Fruit fly (Drosophila melanogaster) whole organism, wandering third instar larva: ENCODE measurements around the gene Rtca.

Experiments
- Abd-B ChIP-seq: fragments of >200 bp; optimal IDR thresholded peaks from 2 replicates; lab custom pipeline; 2017; ENCODE audit warnings: missing biosample characterization, missing genetic modification characterization
- CG32264 ChIP-seq: fragments of 200-800 bp; sonication (Bioruptor generic); optimal IDR thresholded peaks from 2 replicates; lab custom pipeline; 2016; ENCODE audit warnings: missing biosample characterization, missing genetic modification characterization
- CG9705 ChIP-seq: fragments of 200-800 bp; sonication (Bioruptor generic); optimal IDR thresholded peaks from 2 replicates; lab custom pipeline; 2018; ENCODE audit warnings: missing biosample characterization, mild to moderate bottlenecking, missing genetic modification characterization
- CrebA ChIP-seq: fragments of 200-800 bp; sonication (Bioruptor generic); optimal IDR thresholded peaks from 2 replicates; lab custom pipeline; 2016; ENCODE audit warnings: missing biosample characterization, mild to moderate bottlenecking, missing genetic modification characterization, borderline replicate concordance
- Dfd ChIP-seq: fragments of >200 bp; optimal IDR thresholded peaks from 2 replicates; lab custom pipeline; 2017; ENCODE audit warnings: missing biosample characterization, missing genetic modification characterization
- Dif ChIP-seq: fragments of 200-275, 200-300 bp; sonication (Bioruptor generic); optimal IDR thresholded peaks from 2 replicates; lab custom pipeline; 2018; ENCODE audit warnings: missing biosample characterization, missing genetic modification characterization; ENCODE audit not compliant: partially characterized antibody
- GATAd ChIP-seq: sonication (Bioruptor generic); optimal IDR thresholded peaks from 2 replicates; lab custom pipeline; 2016; ENCODE audit warnings: missing biosample characterization, missing genetic modification characterization
- HLH106 ChIP-seq: fragments of 200-800 bp; optimal IDR thresholded peaks from 3 replicates; lab custom pipeline; 2019; ENCODE audit warnings: missing biosample characterization, mild to moderate bottlenecking, missing genetic modification characterization, moderate library complexity
- Hnf4 ChIP-seq: fragments of 200-800 bp; sonication (Bioruptor generic); optimal IDR thresholded peaks from 2 replicates; lab custom pipeline; 2016; ENCODE audit warnings: missing biosample characterization, mild to moderate bottlenecking, missing genetic modification characterization
- Hr78 ChIP-seq: fragments of >200 bp; optimal IDR thresholded peaks from 2 replicates; lab custom pipeline; 2017; ENCODE audit warnings: missing biosample characterization, missing genetic modification characterization
- Hr83 ChIP-seq: fragments of 200-300 bp; sonication (Bioruptor generic); optimal IDR thresholded peaks from 2 replicates; lab custom pipeline; 2016; ENCODE audit warnings: missing biosample characterization, mild to moderate bottlenecking, missing genetic modification characterization, moderate library complexity; ENCODE audit not compliant: poor library complexity, severe bottlenecking
- Jra ChIP-seq: sonication (Bioruptor generic); optimal IDR thresholded peaks from 2 replicates; lab custom pipeline; 2016; ENCODE audit warnings: missing biosample characterization, missing genetic modification characterization
- Mio ChIP-seq: sonication (Bioruptor generic); optimal IDR thresholded peaks from 2 replicates; lab custom pipeline; 2016; ENCODE audit warnings: missing biosample characterization, missing genetic modification characterization
- Myc ChIP-seq: fragments of >200 bp; optimal IDR thresholded peaks from 2 replicates; lab custom pipeline; 2017
- N ChIP-seq: fragments of >200 bp; optimal IDR thresholded peaks from 2 replicates; lab custom pipeline; 2018; ENCODE audit warnings: missing biosample characterization, missing external identifiers, missing genetic modification characterization
- OdsH ChIP-seq: fragments of 200-800 bp; sonication (Bioruptor generic); optimal IDR thresholded peaks from 2 replicates; lab custom pipeline; 2016; ENCODE audit warnings: missing biosample characterization, mild to moderate bottlenecking, missing genetic modification characterization
- Rel ChIP-seq, 2 experiments: fragments of 200-800 bp; sonication (Bioruptor generic) in 1 of 2; optimal IDR thresholded peaks; 2 replicates in 1 of 2; 3 replicates in 1 of 2; lab custom pipeline; 2016 to 2019; ENCODE audit warnings: mild to moderate bottlenecking in 2 of 2, missing biosample characterization in 2 of 2, missing genetic modification characterization in 2 of 2, moderate library complexity in 1 of 2
- Sp1 ChIP-seq: fragments of 200-800 bp; sonication (Bioruptor generic); optimal IDR thresholded peaks from 3 replicates; lab custom pipeline; 2019; ENCODE audit warnings: missing biosample characterization, mild to moderate bottlenecking, missing genetic modification characterization, moderate library complexity
- Vsx2 ChIP-seq: fragments of 200-300, 225-300 bp; sonication (Bioruptor generic); optimal IDR thresholded peaks from 2 replicates; lab custom pipeline; 2018; ENCODE audit warnings: missing biosample characterization, missing genetic modification characterization; ENCODE audit not compliant: partially characterized antibody
- br ChIP-seq: fragments of 200-800 bp; sonication (Bioruptor generic); optimal IDR thresholded peaks from 2 replicates; lab custom pipeline; 2016; ENCODE audit warnings: missing biosample characterization, missing genetic modification characterization
- brk ChIP-seq: fragments of 200-800 bp; sonication (Bioruptor generic); optimal IDR thresholded peaks from 2 replicates; lab custom pipeline; 2016; ENCODE audit warnings: missing biosample characterization, mild to moderate bottlenecking, missing genetic modification characterization
- dl ChIP-seq, 2 experiments: fragments of 175-275, 200-275 bp in 1 of 2; fragments of 200-275 bp in 1 of 2; sonication (Bioruptor generic); optimal IDR thresholded peaks; lab custom pipeline; 2018; ENCODE audit warnings: mild to moderate bottlenecking in 2 of 2, missing biosample characterization in 2 of 2, missing genetic modification characterization in 2 of 2, moderate library complexity in 2 of 2; ENCODE audit not compliant: partially characterized antibody in 2 of 2, insufficient read depth in 1 of 2
- dmrt93B ChIP-seq: fragments of 200-800 bp; sonication (Bioruptor generic); optimal IDR thresholded peaks from 2 replicates; lab custom pipeline; 2018; ENCODE audit warnings: missing biosample characterization, mild to moderate bottlenecking, missing genetic modification characterization
- dsf ChIP-seq: sonication (Bioruptor generic); optimal IDR thresholded peaks from 2 replicates; lab custom pipeline; 2016; ENCODE audit warnings: missing biosample characterization, missing genetic modification characterization, borderline replicate concordance
- ey ChIP-seq: fragments of 200-800 bp; sonication (Bioruptor generic); optimal IDR thresholded peaks from 2 replicates; lab custom pipeline; 2016; ENCODE audit warnings: missing biosample characterization, missing genetic modification characterization
- foxo ChIP-seq, 2 experiments: fragments of 200-800 bp; sonication (Bioruptor generic); optimal IDR thresholded peaks; 2 replicates in 1 of 2; 3 replicates in 1 of 2; lab custom pipeline; 2016 to 2017; ENCODE audit warnings: missing biosample characterization in 2 of 2, missing genetic modification characterization in 2 of 2
- fru ChIP-seq: fragments of 200-800 bp; sonication (Bioruptor generic); optimal IDR thresholded peaks from 3 replicates; lab custom pipeline; 2016; ENCODE audit warnings: missing biosample characterization, mild to moderate bottlenecking, missing genetic modification characterization
- h ChIP-seq: fragments of 200-800 bp; sonication (Bioruptor generic); optimal IDR thresholded peaks from 3 replicates; lab custom pipeline; 2016; ENCODE audit warnings: missing biosample characterization, mild to moderate bottlenecking, missing genetic modification characterization
- jim ChIP-seq: fragments of 175-275, 200-325 bp; sonication (Bioruptor generic); optimal IDR thresholded peaks from 2 replicates; lab custom pipeline; 2016; ENCODE audit warnings: missing biosample characterization, mild to moderate bottlenecking, missing genetic modification characterization
- lola ChIP-seq: fragments of >200 bp; optimal IDR thresholded peaks from 2 replicates; lab custom pipeline; 2017; ENCODE audit warnings: missing biosample characterization, missing genetic modification characterization
- pan ChIP-seq: fragments of >200 bp; optimal IDR thresholded peaks from 2 replicates; lab custom pipeline; 2017
- psq ChIP-seq: fragments of 200-800 bp; sonication (Bioruptor generic); optimal IDR thresholded peaks from 3 replicates; lab custom pipeline; 2017; ENCODE audit warnings: missing biosample characterization, mild to moderate bottlenecking, missing genetic modification characterization, moderate library complexity
- rgr ChIP-seq: fragments of 200-800 bp; sonication (Bioruptor generic); optimal IDR thresholded peaks from 3 replicates; lab custom pipeline; 2016; ENCODE audit warnings: missing biosample characterization, mild to moderate bottlenecking, missing genetic modification characterization
- sage ChIP-seq: fragments of 200-800 bp; sonication (Bioruptor generic); optimal IDR thresholded peaks from 2 replicates; lab custom pipeline; 2016; ENCODE audit warnings: missing biosample characterization, mild to moderate bottlenecking, missing genetic modification characterization
- sv ChIP-seq: fragments of 200-800 bp; sonication (Bioruptor generic); optimal IDR thresholded peaks from 3 replicates; lab custom pipeline; 2016; ENCODE audit warnings: missing biosample characterization, missing genetic modification characterization
- tai ChIP-seq: sonication (Bioruptor generic); optimal IDR thresholded peaks from 2 replicates; lab custom pipeline; 2016; ENCODE audit warnings: missing biosample characterization, missing genetic modification characterization
- usp ChIP-seq: fragments of >200 bp; optimal IDR thresholded peaks from 2 replicates; lab custom pipeline; 2017; ENCODE audit warnings: missing biosample characterization, missing genetic modification characterization
- woc ChIP-seq: sonication (Bioruptor generic); optimal IDR thresholded peaks from 2 replicates; lab custom pipeline; 2016; ENCODE audit warnings: missing biosample characterization, mild to moderate bottlenecking, missing genetic modification characterization

Rtca gene

dm6 chrX:2123965-2124688, 51.9 kb downstream of the Rtca start:
- peak; percentile 97 for TF ChIP-seq HLH106 (tag; lab: Kevin White, UChicago)
- peak; percentile 97 for TF ChIP-seq psq (GFP tag; lab: Kevin White, UChicago)
- TF ChIP-seq Sp1 (GFP tag; lab: Kevin White, UChicago): peak; percentile 96
- TF ChIP-seq Dif (GFP tag; lab: Kevin White, UChicago): peak; percentile 47
- TF ChIP-seq CG32264 (GFP tag; lab: Kevin White, UChicago): peak; percentile 38
- peak; percentile 93 for TF ChIP-seq dmrt93B (GFP tag; lab: Kevin White, UChicago)
- TF ChIP-seq Abd-B (GFP tag; lab: Kevin White, UChicago): no peak
- peak; percentile 69 for TF ChIP-seq sage
- peak; percentile 0 for TF ChIP-seq GATAd
- no peak for TF ChIP-seq Hnf4 (GFP tag; lab: Kevin White, UChicago)
- TF ChIP-seq Vsx2 (GFP tag; lab: Kevin White, UChicago): no peak
- peak; percentile 10 for TF ChIP-seq br
- peak; percentile 84 for TF ChIP-seq rgr
- no peak for TF ChIP-seq lola
- peak; percentile 85 for TF ChIP-seq CG9705 (GFP tag; lab: Kevin White, UChicago)
- TF ChIP-seq usp (GFP tag; lab: Kevin White, UChicago): no peak
- TF ChIP-seq Dfd (GFP tag; lab: Kevin White, UChicago): peak; percentile 60
- TF ChIP-seq CrebA: peak; percentile 85
- TF ChIP-seq OdsH: peak; percentile 80
- no peak for TF ChIP-seq brk (GFP tag; lab: Kevin White, UChicago)
- TF ChIP-seq Mio: no peak
- no peak for TF ChIP-seq Hr78 (GFP tag; lab: Kevin White, UChicago)
- peak; percentile 28 for TF ChIP-seq Hr83 (GFP tag; lab: Kevin White, UChicago)
- TF ChIP-seq pan: no peak
- no peak for TF ChIP-seq dsf (GFP tag; lab: Kevin White, UChicago)
- TF ChIP-seq fru: peak; percentile 82
- TF ChIP-seq woc (GFP tag; lab: Kevin White, UChicago): no peak
- TF ChIP-seq foxo (GFP tag; optimal IDR thresholded peaks at IDR 0.05; lab: Kevin White, UChicago): peak; percentile 65 to 91
- peak; percentile 99 for TF ChIP-seq jim (GFP tag; lab: Kevin White, UChicago)
- no peak for TF ChIP-seq tai (GFP tag; lab: Kevin White, UChicago)
- TF ChIP-seq Jra (GFP tag; lab: Kevin White, UChicago): no peak
- TF ChIP-seq Myc (lab: Kevin White, UChicago): no peak
- TF ChIP-seq dl (GFP tag; optimal IDR thresholded peaks at IDR 0.05; lab: Kevin White, UChicago; ENCODE audit: insufficient read depth in 1 of 2, partially characterized antibody in 2 of 2): peak in 1 of 2 experiments; percentile 19
- TF ChIP-seq Rel (GFP tag; optimal IDR thresholded peaks at IDR 0.05; lab: Kevin White, UChicago): peak; percentile 60
- TF ChIP-seq Rel (tag; optimal IDR thresholded peaks at IDR 0.05; lab: Kevin White, UChicago): peak; percentile 64
- no peak for TF ChIP-seq N (GFP tag; lab: Kevin White, UChicago)
- peak; percentile 66 for TF ChIP-seq h (GFP tag; lab: Kevin White, UChicago)
- TF ChIP-seq sv (GFP tag; lab: Kevin White, UChicago): peak; percentile 90
- TF ChIP-seq ey (GFP tag; lab: Kevin White, UChicago): peak; percentile 79
